Fruit fly (Drosophila melanogaster): ENCODE data around the gene CG14913.

Gene CG14913

dm6 chr2L:11065932-11066823 lies 49.4 kb downstream of the CG14913 start:
- peak; percentile 42 for TF ChIP-seq CG9948 (tag; optimal IDR thresholded peaks at IDR 0.05)
- no peak for TF ChIP-seq CG12605 (GFP tag; IDR thresholded peaks at IDR 0.05)
- 0 out of 2 replicates have a peak, but pooled peaks have one; percentile 55 for TF ChIP-seq CG32121 (GFP tag; IDR thresholded peaks at IDR 0.05)
- TF ChIP-seq Ets98B (GFP tag; IDR thresholded peaks at IDR 0.05) = peak; percentile 26; the same call in 1 of the 2 replicates
- TF ChIP-seq D1 (tag; optimal IDR thresholded peaks at IDR 0.05) = peak; percentile 11
- peak; percentile 64 for TF ChIP-seq Pif1A (GFP tag; optimal IDR thresholded peaks at IDR 0.05)
- TF ChIP-seq CG15710 (tag; optimal IDR thresholded peaks at IDR 0.05) = peak; percentile 36
- no peak for TF ChIP-seq CG10348 (GFP tag; IDR thresholded peaks at IDR 0.05)
- no peak for TF ChIP-seq CG13204 (GFP tag; optimal IDR thresholded peaks at IDR 0.05)
- peak; percentile 51 for TF ChIP-seq CG14655 (GFP tag; optimal IDR thresholded peaks at IDR 0.05)
- peak; percentile 48 for TF ChIP-seq CG8159 (tag; optimal IDR thresholded peaks at IDR 0.05)
- peak; percentile 36 for TF ChIP-seq CG8301 (tag; optimal IDR thresholded peaks at IDR 0.05)
- TF ChIP-seq fd96Ca (GFP tag; IDR thresholded peaks at IDR 0.05) = no peak
- TF ChIP-seq EcR (GFP tag; optimal IDR thresholded peaks at IDR 0.05) = no peak
- TF ChIP-seq CG17806 (tag; optimal IDR thresholded peaks at IDR 0.05) = peak; percentile 15
- peak; percentile 51; the same call in 2 of the 3 replicates for TF ChIP-seq CG4496 (GFP tag; IDR thresholded peaks at IDR 0.05)
- peak; percentile 40 for TF ChIP-seq Snoo (tag; optimal IDR thresholded peaks at IDR 0.05)
- no peak for TF ChIP-seq rn (GFP tag; IDR thresholded peaks at IDR 0.05)

- peak; percentile 50 for TF ChIP-seq CG8301 (tag; optimal IDR thresholded peaks at IDR 0.05)
- peak; percentile 38 for TF ChIP-seq Snoo (tag; optimal IDR thresholded peaks at IDR 0.05)
- peak; percentile 68 for TF ChIP-seq CG8159 (tag; optimal IDR thresholded peaks at IDR 0.05)
- peak; percentile 59 for TF ChIP-seq CG14655 (GFP tag; optimal IDR thresholded peaks at IDR 0.05)
- TF ChIP-seq Pif1B (GFP tag; optimal IDR thresholded peaks at IDR 0.05) = peak; percentile 70
- peak; percentile 49 for TF ChIP-seq CG15710 (tag; optimal IDR thresholded peaks at IDR 0.05)
- no peak for TF ChIP-seq rn (GFP tag; IDR thresholded peaks at IDR 0.05)
- peak; percentile 62; the same call in 1 of the 3 replicates for TF ChIP-seq CG4496 (GFP tag; IDR thresholded peaks at IDR 0.05)
- TF ChIP-seq fd96Ca (GFP tag; IDR thresholded peaks at IDR 0.05) = no peak; the same call in 2 of the 3 replicates
- peak; percentile 50 for TF ChIP-seq gl (tag; optimal IDR thresholded peaks at IDR 0.05)
- peak; percentile 58 for TF ChIP-seq EcR (GFP tag; optimal IDR thresholded peaks at IDR 0.05)
- TF ChIP-seq CG17806 (tag; optimal IDR thresholded peaks at IDR 0.05) = peak; percentile 57
- peak; percentile 54 for TF ChIP-seq CG13204 (GFP tag; optimal IDR thresholded peaks at IDR 0.05)
- peak; percentile 58 for TF ChIP-seq Pif1A (GFP tag; optimal IDR thresholded peaks at IDR 0.05)
- peak; percentile 73 for TF ChIP-seq Ets98B (GFP tag; IDR thresholded peaks at IDR 0.05)
- 0 out of 2 replicates have a peak, but pooled peaks have one; percentile 19 for TF ChIP-seq CG32121 (GFP tag; IDR thresholded peaks at IDR 0.05)
- no peak for TF ChIP-seq CG10348 (GFP tag; IDR thresholded peaks at IDR 0.05)
- TF ChIP-seq CG9948 (tag; optimal IDR thresholded peaks at IDR 0.05) = peak; percentile 18
- peak; percentile 31 for TF ChIP-seq D1 (tag; optimal IDR thresholded peaks at IDR 0.05)
- peak; percentile 84 for TF ChIP-seq CG12605 (GFP tag; IDR thresholded peaks at IDR 0.05)
- peak; percentile 43 for TF ChIP-seq CG34367 (tag; optimal IDR thresholded peaks at IDR 0.05)
These were observed 50.2 kb downstream of the CG14913 start, which contains the start of gene Samuel for dm6 chr2L:11066887-11067459. Gene Samuel (minus strand): TSS chr2L:11066998.

dm6 chr2L:11067970-11068369 lies 51.2 kb downstream of the CG14913 start:
- peak; percentile 13 for TF ChIP-seq Pif1B (GFP tag; optimal IDR thresholded peaks at IDR 0.05)
- TF ChIP-seq EcR (GFP tag; optimal IDR thresholded peaks at IDR 0.05) = no peak
